Worm (Caenorhabditis elegans) whole organism, L3 larva: ENCODE results near the gene T01D3.1.

Source experiments
- ZK546.5 ChIP-seq: sonication (generic microtip); optimal IDR thresholded peaks from 2 replicates; lab custom pipeline; 2017; ENCODE audit warnings: missing biosample characterization, missing genetic modification characterization
- aly-2 ChIP-seq: fragments of 150-350 bp; optimal IDR thresholded peaks from 2 replicates; lab custom pipeline; 2014; ENCODE audit warnings: missing biosample characterization, missing genetic modification characterization
- ama-1 ChIP-seq: fragments of 150-350 bp; optimal IDR thresholded peaks from 2 replicates; lab custom pipeline; 2018
- ceh-16 ChIP-seq: sonication (generic microtip); optimal IDR thresholded peaks from 2 replicates; lab custom pipeline; 2017; ENCODE audit warnings: missing biosample characterization, missing genetic modification characterization
- ceh-28 ChIP-seq: fragments of 150-350 bp; optimal IDR thresholded peaks from 2 replicates; lab custom pipeline; 2014; ENCODE audit warnings: missing biosample characterization, missing genetic modification reagents, missing genetic modification characterization
- ceh-82 ChIP-seq: fragments of 150-350 bp; optimal IDR thresholded peaks from 2 replicates; lab custom pipeline; 2014; ENCODE audit warnings: missing biosample characterization, missing genetic modification characterization
- ceh-9 ChIP-seq: sonication (generic microtip); optimal IDR thresholded peaks from 2 replicates; lab custom pipeline; 2018; ENCODE audit warnings: missing biosample characterization, missing genetic modification characterization
- daf-12 ChIP-seq: fragments of 150-350 bp; optimal IDR thresholded peaks from 2 replicates; lab custom pipeline; 2014; ENCODE audit warnings: missing biosample characterization, missing genetic modification reagents, missing genetic modification characterization
- egl-27 ChIP-seq: sonication (generic microtip); optimal IDR thresholded peaks from 4 replicates; lab custom pipeline; 2017; ENCODE audit warnings: missing biosample characterization, missing genetic modification reagents, missing genetic modification characterization
- egl-5 ChIP-seq: fragments of 150-350 bp; optimal IDR thresholded peaks from 2 replicates; lab custom pipeline; 2017; ENCODE audit warnings: missing biosample characterization, missing genetic modification reagents, missing genetic modification characterization, inconsistent platforms
- elt-1 ChIP-seq: fragments of 150-350 bp; optimal IDR thresholded peaks from 2 replicates; lab custom pipeline; 2014; ENCODE audit warnings: missing biosample characterization, missing genetic modification characterization
- elt-2 ChIP-seq: sonication (generic microtip); optimal IDR thresholded peaks from 2 replicates; lab custom pipeline; 2016; ENCODE audit warnings: missing genetic modification reagents, mild to moderate bottlenecking, missing genetic modification characterization, missing compliant biosample characterization
- elt-3 ChIP-seq, 3 experiments: fragments of 150-350 bp in 1 of 3; sonication (generic microtip) in 2 of 3; optimal IDR thresholded peaks; 2 replicates in 2 of 3; 4 replicates in 1 of 3; lab custom pipeline; 2014 to 2017; ENCODE audit warnings: missing biosample characterization in 3 of 3, missing genetic modification characterization in 3 of 3
- eor-1 ChIP-seq, 2 experiments: fragments of 150-350 bp; optimal IDR thresholded peaks; 2 replicates each; lab custom pipeline; 2014 to 2018; ENCODE audit warnings: missing biosample characterization in 2 of 2, missing genetic modification characterization in 2 of 2
- fkh-10 ChIP-seq: sonication (generic microtip); optimal IDR thresholded peaks from 2 replicates; lab custom pipeline; 2017; ENCODE audit warnings: missing biosample characterization, missing genetic modification reagents, missing genetic modification characterization
- hmg-11 ChIP-seq: sonication (generic microtip); optimal IDR thresholded peaks from 2 replicates; lab custom pipeline; 2016; ENCODE audit warnings: missing genetic modification characterization, missing compliant biosample characterization
- jun-1 ChIP-seq: fragments of 150-350 bp; optimal IDR thresholded peaks from 2 replicates; lab custom pipeline; 2014; ENCODE audit warnings: missing biosample characterization, missing genetic modification reagents, missing genetic modification characterization
- lin-15B ChIP-seq: fragments of 150-350 bp; optimal IDR thresholded peaks from 2 replicates; lab custom pipeline; 2014; ENCODE audit warnings: missing biosample characterization, missing genetic modification characterization
- lin-39 ChIP-seq: fragments of 150-350 bp; optimal IDR thresholded peaks from 2 replicates; lab custom pipeline; 2018; ENCODE audit warnings: missing biosample characterization, missing genetic modification reagents, missing genetic modification characterization
- mdl-1 ChIP-seq: fragments of 150-350 bp; optimal IDR thresholded peaks from 2 replicates; lab custom pipeline; 2014; ENCODE audit warnings: missing biosample characterization, missing genetic modification characterization
- nfya-1 ChIP-seq: sonication (generic microtip); optimal IDR thresholded peaks from 2 replicates; lab custom pipeline; 2017; ENCODE audit warnings: missing genetic modification characterization, mild to moderate bottlenecking, missing compliant biosample characterization, antibody characterized with exemption, moderate library complexity; ENCODE audit not compliant: insufficient read depth
- nhr-11 ChIP-seq: fragments of 150-350 bp; optimal IDR thresholded peaks from 2 replicates; lab custom pipeline; 2014; ENCODE audit warnings: missing biosample characterization, missing genetic modification characterization
- nhr-12 ChIP-seq: fragments of 150-350 bp; optimal IDR thresholded peaks from 2 replicates; lab custom pipeline; 2014; ENCODE audit warnings: missing biosample characterization, missing genetic modification characterization
- nhr-23 ChIP-seq: fragments of 150-350 bp; optimal IDR thresholded peaks from 2 replicates; lab custom pipeline; 2014; ENCODE audit warnings: missing biosample characterization, missing genetic modification reagents, missing genetic modification characterization
- nhr-28 ChIP-seq: fragments of 150-350 bp; optimal IDR thresholded peaks from 2 replicates; lab custom pipeline; 2014; ENCODE audit warnings: missing biosample characterization, missing genetic modification characterization
- nhr-43 ChIP-seq: sonication (generic microtip); optimal IDR thresholded peaks from 2 replicates; lab custom pipeline; 2016; ENCODE audit warnings: mild to moderate bottlenecking, missing genetic modification characterization, missing compliant biosample characterization; ENCODE audit not compliant: poor library complexity, severe bottlenecking
- nhr-76 ChIP-seq: fragments of 150-350 bp; sonication (generic microtip); optimal IDR thresholded peaks from 5 replicates; lab custom pipeline; 2014; ENCODE audit warnings: missing biosample characterization, missing genetic modification characterization
- nhr-77 ChIP-seq: fragments of 150-350 bp; optimal IDR thresholded peaks from 2 replicates; lab custom pipeline; 2014; ENCODE audit warnings: missing biosample characterization, missing genetic modification characterization
- pha-4 ChIP-seq: fragments of 150-350 bp; optimal IDR thresholded peaks from 2 replicates; lab custom pipeline; 2014; ENCODE audit warnings: missing biosample characterization, missing genetic modification reagents, missing genetic modification characterization
- pqm-1 ChIP-seq: fragments of 150-350 bp; optimal IDR thresholded peaks from 2 replicates; lab custom pipeline; 2017; ENCODE audit warnings: missing biosample characterization, missing genetic modification characterization, inconsistent platforms
- sea-2 ChIP-seq: fragments of 150-350 bp; sonication (generic microtip); optimal IDR thresholded peaks from 4 replicates; lab custom pipeline; 2014; ENCODE audit warnings: missing biosample characterization, missing genetic modification reagents, missing genetic modification characterization
- skn-1 ChIP-seq: fragments of 150-350 bp; optimal IDR thresholded peaks from 2 replicates; lab custom pipeline; 2014; ENCODE audit warnings: missing biosample characterization, missing genetic modification characterization
- snpc-4 ChIP-seq: fragments of 150-350 bp; optimal IDR thresholded peaks from 2 replicates; lab custom pipeline; 2014; ENCODE audit warnings: missing biosample characterization, missing genetic modification characterization
- unc-39 ChIP-seq: sonication (generic microtip); optimal IDR thresholded peaks from 4 replicates; lab custom pipeline; 2017; ENCODE audit warnings: missing biosample characterization, missing genetic modification characterization
- unc-62 ChIP-seq: fragments of 150-350 bp; sonication (generic microtip); optimal IDR thresholded peaks from 4 replicates; lab custom pipeline; 2014; ENCODE audit warnings: missing biosample characterization, missing genetic modification reagents, missing genetic modification characterization
- zag-1 ChIP-seq: fragments of 150-350 bp; optimal IDR thresholded peaks from 2 replicates; lab custom pipeline; 2014; ENCODE audit warnings: missing biosample characterization, missing genetic modification characterization
- ztf-4 ChIP-seq: fragments of 150-350 bp; optimal IDR thresholded peaks from 2 replicates; lab custom pipeline; 2014; ENCODE audit warnings: missing biosample characterization, missing genetic modification characterization

T01D3.1 gene

ce11 chrV:13660660-13661325 is 28.9 kb upstream of the T01D3.1 start, which contains the start of gene letm-1:
TSS of gene letm-1 (plus strand) at chrV:13661257.
- TF ChIP-seq pha-4 (tag; lab: Kevin White, UChicago) (peak; percentile 49), elt-2 (tag; lab: Kevin White, UChicago) (peak; percentile 39), pqm-1 (tag; lab: Kevin White, UChicago) (peak; percentile 65), nhr-23 (tag; lab: Kevin White, UChicago) (no peak), unc-39 (tag; lab: Kevin White, UChicago) (no peak), mdl-1 (no peak), nfya-1 (peak; percentile 12), lin-39 (tag; lab: Kevin White, UChicago) (no peak), elt-1 (tag; lab: Kevin White, UChicago) (no peak), nhr-11 (tag; lab: Kevin White, UChicago) (no peak), aly-2 (no peak), ceh-82 (tag; lab: Kevin White, UChicago) (no peak), nhr-28 (tag; lab: Kevin White, UChicago) (no peak), eor-1 (tag; optimal IDR thresholded peaks at IDR 0.05; lab: Kevin White, UChicago) (no peak), nhr-76 (tag; lab: Kevin White, UChicago) (no peak), hmg-11 (tag; lab: Kevin White, UChicago) (no peak), fkh-10 (GFP tag; lab: Kevin White, UChicago) (no peak), nhr-12 (tag; lab: Kevin White, UChicago) (no peak), zag-1 (tag; lab: Kevin White, UChicago) (no peak), skn-1 (tag; lab: Kevin White, UChicago) (no peak), sea-2 (GFP tag; lab: Kevin White, UChicago) (no peak), ceh-28 (peak; percentile 16), snpc-4 (tag; lab: Kevin White, UChicago) (peak; percentile 22)

ce11 chrV:13664340-13664916 is 25.3 kb upstream of the T01D3.1 start:
- TF ChIP-seq unc-62 (GFP tag; lab: Kevin White, UChicago) (no peak), elt-2 (tag; lab: Kevin White, UChicago) (peak; percentile 51), ztf-4 (tag; lab: Kevin White, UChicago) (no peak), nhr-23 (tag; lab: Kevin White, UChicago) (peak; percentile 9), lin-15B (tag; lab: Kevin White, UChicago) (peak; percentile 55), ZK546.5 (no peak), ama-1 (lab: Kevin White, UChicago) (peak; percentile 40), nfya-1 (peak; percentile 19)

- TF ChIP-seq jun-1 (tag; lab: Kevin White, UChicago) (no peak), elt-2 (tag; lab: Kevin White, UChicago) (no peak), nhr-77 (tag; lab: Kevin White, UChicago) (no peak)
Measured at ce11 chrV:13665089-13665488, 24.6 kb upstream of the T01D3.1 start, which contains the start of gene rde-12. TSS of gene rde-12 (plus strand) at chrV:13665389.

- TF ChIP-seq daf-12 (tag; lab: Kevin White, UChicago) (no peak), zag-1 (tag; lab: Kevin White, UChicago) (no peak), ceh-9 (tag; lab: Kevin White, UChicago) (no peak), hmg-11 (tag; lab: Kevin White, UChicago) (no peak), nhr-77 (tag; lab: Kevin White, UChicago) (no peak), skn-1 (tag; lab: Kevin White, UChicago) (no peak), elt-3 (tag; optimal IDR thresholded peaks at IDR 0.05; lab: Kevin White, UChicago) (no peak), eor-1 (tag; optimal IDR thresholded peaks at IDR 0.05; lab: Kevin White, UChicago) (no peak), nhr-43 (tag; lab: Kevin White, UChicago) (no peak), ceh-16 (no peak), egl-5 (tag; lab: Kevin White, UChicago) (no peak), lin-15B (tag; lab: Kevin White, UChicago) (no peak), egl-27 (tag; lab: Kevin White, UChicago) (no peak), fkh-10 (GFP tag; lab: Kevin White, UChicago) (no peak), nfya-1 (no peak)
Measured at ce11 chrV:13666460-13666859, 23.2 kb upstream of the T01D3.1 start.
